Fruit fly (Drosophila melanogaster) S2 (cell line): ENCODE data around the gene sea.

Source experiments
- CG8478 ChIP-seq: fragments of >200 bp; optimal IDR thresholded peaks from 2 replicates; lab custom pipeline; 2018
- CTCF ChIP-seq, 2 experiments: fragments of >200 bp; optimal IDR thresholded peaks; 2 replicates each; lab custom pipeline; 2018

sea gene

DNA sequence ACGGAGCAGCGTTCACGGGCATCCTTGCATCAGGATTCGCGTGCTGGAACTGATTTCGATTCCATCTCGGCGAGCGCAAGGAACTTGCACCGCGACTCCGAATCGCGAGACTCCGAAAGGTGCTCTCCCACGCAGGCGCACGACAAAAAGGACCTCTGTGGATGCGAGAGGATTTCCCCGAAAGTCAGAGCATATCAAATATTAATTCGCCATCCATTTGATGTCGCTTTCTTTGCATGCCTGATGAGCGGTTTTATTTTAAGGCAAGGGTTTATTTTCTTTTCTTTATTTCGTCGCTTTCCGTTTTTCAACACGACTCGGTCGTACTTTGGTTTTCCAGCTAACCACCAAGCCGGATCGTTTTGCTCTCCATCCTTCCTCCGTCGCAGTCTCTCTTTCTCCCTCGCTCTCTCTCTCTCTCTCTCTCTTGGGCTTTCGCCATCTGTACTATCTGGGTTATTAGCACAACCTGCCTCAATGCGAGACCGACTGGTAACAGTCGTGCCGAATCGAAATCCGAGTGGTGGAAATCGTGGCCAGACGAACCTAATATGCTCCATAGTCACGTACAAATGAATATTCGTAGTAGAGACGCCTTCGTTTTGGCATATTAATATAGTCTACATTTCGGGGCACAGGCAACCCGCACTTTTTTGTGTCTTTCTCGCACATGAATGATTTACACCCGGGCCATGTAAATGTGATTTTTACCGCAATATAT lies 23.8 kb downstream of the sea start, which contains the start of gene dpr4:
dpr4 (minus strand) TSS at position 51 of the 721 bp plus-strand sequence.
- TF ChIP-seq CTCF (optimal IDR thresholded peaks at IDR 0.05; lab: Kevin White, UChicago) (no peak), CG8478 (lab: Kevin White, UChicago) (no peak)

DNA sequence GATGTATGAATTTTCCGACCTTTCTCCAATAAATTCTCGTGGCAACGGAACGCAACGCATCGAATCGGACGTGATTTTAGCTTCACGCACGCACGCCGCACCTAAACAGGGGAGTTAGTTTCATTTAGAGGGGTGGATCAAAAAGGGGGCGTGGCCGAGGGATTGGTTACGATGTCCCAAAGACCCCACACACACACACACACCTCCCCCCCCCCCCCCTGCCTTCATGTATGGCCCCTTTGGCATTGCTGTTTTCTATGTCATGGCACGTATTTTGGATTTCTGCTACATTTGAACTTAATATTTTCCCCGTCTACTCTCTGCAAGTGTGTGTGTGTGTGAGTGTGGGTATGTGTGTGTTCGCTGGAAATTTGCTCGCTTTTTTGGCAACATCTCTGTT lies 35.0 kb downstream of the sea start:
- TF ChIP-seq CTCF (optimal IDR thresholded peaks at IDR 0.05; lab: Kevin White, UChicago), result no peak
- no peak for TF ChIP-seq CG8478 (lab: Kevin White, UChicago)
